Fruit fly (Drosophila melanogaster) whole organism, wandering third instar larva: ENCODE measurements around the gene Alp9.

Source experiments
- CG9705 ChIP-seq: fragments of 200-800 bp; sonication (Bioruptor generic); optimal IDR thresholded peaks from 2 replicates; lab custom pipeline; 2018; ENCODE audit warnings: missing biosample characterization, mild to moderate bottlenecking, missing genetic modification characterization
- N ChIP-seq: fragments of >200 bp; optimal IDR thresholded peaks from 2 replicates; lab custom pipeline; 2018; ENCODE audit warnings: missing biosample characterization, missing external identifiers, missing genetic modification characterization
- Rel ChIP-seq, 2 experiments: fragments of 200-800 bp; sonication (Bioruptor generic) in 1 of 2; optimal IDR thresholded peaks; 2 replicates in 1 of 2; 3 replicates in 1 of 2; lab custom pipeline; 2016 to 2019; ENCODE audit warnings: mild to moderate bottlenecking in 2 of 2, missing biosample characterization in 2 of 2, missing genetic modification characterization in 2 of 2, moderate library complexity in 1 of 2
- dl ChIP-seq, 2 experiments: fragments of 175-275, 200-275 bp in 1 of 2; fragments of 200-275 bp in 1 of 2; sonication (Bioruptor generic); optimal IDR thresholded peaks; lab custom pipeline; 2018; ENCODE audit warnings: mild to moderate bottlenecking in 2 of 2, missing biosample characterization in 2 of 2, missing genetic modification characterization in 2 of 2, moderate library complexity in 2 of 2; ENCODE audit not compliant: partially characterized antibody in 2 of 2, insufficient read depth in 1 of 2
- jim ChIP-seq: fragments of 175-275, 200-325 bp; sonication (Bioruptor generic); optimal IDR thresholded peaks from 2 replicates; lab custom pipeline; 2016; ENCODE audit warnings: missing biosample characterization, mild to moderate bottlenecking, missing genetic modification characterization
- lola ChIP-seq: fragments of >200 bp; optimal IDR thresholded peaks from 2 replicates; lab custom pipeline; 2017; ENCODE audit warnings: missing biosample characterization, missing genetic modification characterization
- pan ChIP-seq: fragments of >200 bp; optimal IDR thresholded peaks from 2 replicates; lab custom pipeline; 2017
- rgr ChIP-seq: fragments of 200-800 bp; sonication (Bioruptor generic); optimal IDR thresholded peaks from 3 replicates; lab custom pipeline; 2016; ENCODE audit warnings: missing biosample characterization, mild to moderate bottlenecking, missing genetic modification characterization
- tai ChIP-seq: sonication (Bioruptor generic); optimal IDR thresholded peaks from 2 replicates; lab custom pipeline; 2016; ENCODE audit warnings: missing biosample characterization, missing genetic modification characterization
- usp ChIP-seq: fragments of >200 bp; optimal IDR thresholded peaks from 2 replicates; lab custom pipeline; 2017; ENCODE audit warnings: missing biosample characterization, missing genetic modification characterization

- no peak for TF ChIP-seq usp (GFP tag; lab: Kevin White, UChicago)
- TF ChIP-seq N (GFP tag; lab: Kevin White, UChicago): no peak
- TF ChIP-seq CG9705 (GFP tag; lab: Kevin White, UChicago): no peak
- no peak for TF ChIP-seq tai (GFP tag; lab: Kevin White, UChicago)
- TF ChIP-seq rgr (GFP tag; lab: Kevin White, UChicago): no peak
- TF ChIP-seq dl (GFP tag; optimal IDR thresholded peaks at IDR 0.05; lab: Kevin White, UChicago; ENCODE audit: insufficient read depth in 1 of 2, partially characterized antibody in 2 of 2): no peak
- TF ChIP-seq lola (GFP tag; lab: Kevin White, UChicago): no peak
- TF ChIP-seq pan (lab: Kevin White, UChicago): no peak
- no peak for TF ChIP-seq jim (GFP tag; lab: Kevin White, UChicago)
- TF ChIP-seq Rel (GFP tag; optimal IDR thresholded peaks at IDR 0.05; lab: Kevin White, UChicago): no peak
- no peak for TF ChIP-seq Rel (tag; optimal IDR thresholded peaks at IDR 0.05; lab: Kevin White, UChicago)
Observed at dm6 chr3L:5617395-5617794, 22.1 kb downstream of the Alp9 start.
